Fruit fly (Drosophila melanogaster): ENCODE results near the gene br.

The br gene

dm6 chrX:1669840-1670239 is 94.9 kb downstream of the br start:
- peak; percentile 6 for TF ChIP-seq CG7101 (tag; optimal IDR thresholded peaks at IDR 0.05)
- peak; percentile 57 for TF ChIP-seq Mnt (GFP tag; optimal IDR thresholded peaks at IDR 0.05)
- no peak for TF ChIP-seq Clk (GFP tag; optimal IDR thresholded peaks at IDR 0.05)

- no peak for TF ChIP-seq CG12768 (GFP tag; optimal IDR thresholded peaks at IDR 0.05)
- no peak for TF ChIP-seq CG7101 (tag; optimal IDR thresholded peaks at IDR 0.05)
- no peak for TF ChIP-seq toe (GFP tag; optimal IDR thresholded peaks at IDR 0.05)
- no peak for TF ChIP-seq kay (GFP tag; ENCODE audit: borderline replicate concordance)
- no peak for TF ChIP-seq Mnt (GFP tag; optimal IDR thresholded peaks at IDR 0.05)
- no peak for TF ChIP-seq cnc (optimal IDR thresholded peaks at IDR 0.05)
- no peak for TF ChIP-seq CG14711 (tag; optimal IDR thresholded peaks at IDR 0.05)
- TF ChIP-seq tj (GFP tag; optimal IDR thresholded peaks at IDR 0.05) = no peak
- TF ChIP-seq cic (GFP tag; optimal IDR thresholded peaks at IDR 0.05) = no peak
- no peak for TF ChIP-seq Clk (GFP tag; optimal IDR thresholded peaks at IDR 0.05)
- TF ChIP-seq CG5204 (GFP tag; optimal IDR thresholded peaks at IDR 0.05) = no peak
- TF ChIP-seq CG7045 (GFP tag; optimal IDR thresholded peaks at IDR 0.05) = no peak
- TF ChIP-seq pad (GFP tag; optimal IDR thresholded peaks at IDR 0.05) = no peak
- TF ChIP-seq Crg-1 (GFP tag; optimal IDR thresholded peaks at IDR 0.05) = no peak
- no peak for TF ChIP-seq CG11617 (GFP tag; optimal IDR thresholded peaks at IDR 0.05)
- TF ChIP-seq CG33017 (tag; optimal IDR thresholded peaks at IDR 0.05) = no peak
- TF ChIP-seq ovo (GFP tag; optimal IDR thresholded peaks at IDR 0.05) = no peak
- TF ChIP-seq Hr96 (GFP tag; optimal IDR thresholded peaks at IDR 0.05) = no peak
- no peak for TF ChIP-seq CG1620 (GFP tag; optimal IDR thresholded peaks at IDR 0.05)
- TF ChIP-seq bab1 (GFP tag; optimal IDR thresholded peaks at IDR 0.05) = no peak
Measured at dm6 chrX:1681266-1681665, 106.3 kb downstream of the br start, which contains the start of gene CG14797. TSS of gene CG14797 (plus strand) at chrX:1681566.

dm6 chrX:1686305-1686704 is 111.4 kb downstream of the br start, which contains the start of gene b6:
TSS of gene b6 (plus strand) at chrX:1686624.
- TF ChIP-seq cic (GFP tag; optimal IDR thresholded peaks at IDR 0.05) (no peak), CG7101 (tag; optimal IDR thresholded peaks at IDR 0.05) (no peak), kay (GFP tag; ENCODE audit: borderline replicate concordance) (no peak), cnc (optimal IDR thresholded peaks at IDR 0.05) (no peak), Crg-1 (GFP tag; optimal IDR thresholded peaks at IDR 0.05) (no peak), bab1 (GFP tag; optimal IDR thresholded peaks at IDR 0.05) (no peak), pad (GFP tag; optimal IDR thresholded peaks at IDR 0.05) (no peak), CG7045 (GFP tag; optimal IDR thresholded peaks at IDR 0.05) (no peak), ovo (GFP tag; optimal IDR thresholded peaks at IDR 0.05) (no peak), Hr96 (GFP tag; optimal IDR thresholded peaks at IDR 0.05) (no peak), CG12768 (GFP tag; optimal IDR thresholded peaks at IDR 0.05) (no peak), toe (GFP tag; optimal IDR thresholded peaks at IDR 0.05) (no peak), CG5204 (GFP tag; optimal IDR thresholded peaks at IDR 0.05) (no peak), CG11617 (GFP tag; optimal IDR thresholded peaks at IDR 0.05) (no peak)

- TF ChIP-seq cnc (optimal IDR thresholded peaks at IDR 0.05) (no peak), bab1 (GFP tag; optimal IDR thresholded peaks at IDR 0.05) (no peak), Clk (GFP tag; optimal IDR thresholded peaks at IDR 0.05) (no peak), CG7045 (GFP tag; optimal IDR thresholded peaks at IDR 0.05) (no peak), CG1620 (GFP tag; optimal IDR thresholded peaks at IDR 0.05) (no peak), tj (GFP tag; optimal IDR thresholded peaks at IDR 0.05) (no peak), Crg-1 (GFP tag; optimal IDR thresholded peaks at IDR 0.05) (no peak), Mnt (GFP tag; optimal IDR thresholded peaks at IDR 0.05) (no peak), CG11617 (GFP tag; optimal IDR thresholded peaks at IDR 0.05) (no peak), CG14711 (tag; optimal IDR thresholded peaks at IDR 0.05) (no peak)
Measured at dm6 chrX:1691475-1691874, 116.5 kb downstream of the br start.

- TF ChIP-seq ovo (GFP tag; optimal IDR thresholded peaks at IDR 0.05) = no peak
- peak; percentile 33 for TF ChIP-seq Mnt (GFP tag; optimal IDR thresholded peaks at IDR 0.05)
Measured at dm6 chrX:1692553-1692952, 117.6 kb downstream of the br start, which contains the start of gene CG32809. TSS of gene CG32809 (minus strand) at chrX:1692768.

dm6 chrX:1695529-1696410 is 120.8 kb downstream of the br start, which contains the start of gene a6:
TSS of gene a6 (minus strand) at chrX:1695889.
- no peak for TF ChIP-seq Mnt (GFP tag; optimal IDR thresholded peaks at IDR 0.05)
- no peak for TF ChIP-seq toe (GFP tag; optimal IDR thresholded peaks at IDR 0.05)
- TF ChIP-seq ovo (GFP tag; optimal IDR thresholded peaks at IDR 0.05) = no peak
- peak; percentile 63 for TF ChIP-seq bab1 (GFP tag; optimal IDR thresholded peaks at IDR 0.05)
- no peak for TF ChIP-seq CG33017 (tag; optimal IDR thresholded peaks at IDR 0.05)

dm6 chrX:1705929-1706328 is 131.0 kb downstream of the br start:
- no peak for TF ChIP-seq tj (GFP tag; optimal IDR thresholded peaks at IDR 0.05)
- TF ChIP-seq toe (GFP tag; optimal IDR thresholded peaks at IDR 0.05) = no peak
- TF ChIP-seq Hr96 (GFP tag; optimal IDR thresholded peaks at IDR 0.05) = no peak
- TF ChIP-seq CG33017 (tag; optimal IDR thresholded peaks at IDR 0.05) = no peak
- TF ChIP-seq cic (GFP tag; optimal IDR thresholded peaks at IDR 0.05) = no peak
